Comparison of ENCODE assay signal across 2 worm cellular contexts in the genomic region with DNA sequence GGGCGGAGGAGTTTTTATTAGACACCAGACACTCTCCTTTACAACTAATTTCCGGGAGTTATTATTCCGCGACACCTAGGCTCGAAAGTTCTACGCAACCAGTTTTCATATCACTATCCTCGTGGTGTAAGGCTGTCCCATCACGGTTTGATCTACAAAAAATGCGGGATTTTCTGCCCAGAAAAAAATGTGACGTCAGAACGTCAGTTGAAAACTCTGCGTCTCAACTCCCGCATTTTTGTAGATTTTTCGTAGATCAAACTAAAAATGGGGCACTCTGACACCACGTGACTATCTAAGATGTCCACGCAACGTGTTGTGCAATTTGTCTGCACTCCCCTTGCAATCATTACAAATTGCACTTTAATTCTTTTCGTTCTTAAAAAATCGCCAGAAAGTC.
TF ChIP-seq lines count a peak whose summit lies in the region.

A gene (plus strand): TSS at position 301 of the 400 bp plus-strand sequence.

TF ChIP-seq in whole organism, L1 larva, 84 proteins besides CTCF, POLR2A, EP300 and RAD21:
- TF ChIP-seq unc-98 (GFP tag; IDR thresholded peaks at IDR 0.05; lab: Robert Waterston, UW), result no peak
- TF ChIP-seq nhr-85 (tag; lab: Kevin White, UChicago), result peak; percentile 2

TF ChIP-seq in whole organism, late embryonic, 69 proteins besides CTCF, POLR2A, EP300 and RAD21:
- TF ChIP-seq hlh-8 (tag; optimal IDR thresholded peaks at IDR 0.05; lab: Kevin White, UChicago), result no peak
- peak; percentile 22 for TF ChIP-seq hlh-30 (tag; optimal IDR thresholded peaks at IDR 0.05; lab: Kevin White, UChicago; ENCODE audit: insufficient read depth)
